Worm (Caenorhabditis elegans): ENCODE data around the gene Y48E1C.2.

DNA sequence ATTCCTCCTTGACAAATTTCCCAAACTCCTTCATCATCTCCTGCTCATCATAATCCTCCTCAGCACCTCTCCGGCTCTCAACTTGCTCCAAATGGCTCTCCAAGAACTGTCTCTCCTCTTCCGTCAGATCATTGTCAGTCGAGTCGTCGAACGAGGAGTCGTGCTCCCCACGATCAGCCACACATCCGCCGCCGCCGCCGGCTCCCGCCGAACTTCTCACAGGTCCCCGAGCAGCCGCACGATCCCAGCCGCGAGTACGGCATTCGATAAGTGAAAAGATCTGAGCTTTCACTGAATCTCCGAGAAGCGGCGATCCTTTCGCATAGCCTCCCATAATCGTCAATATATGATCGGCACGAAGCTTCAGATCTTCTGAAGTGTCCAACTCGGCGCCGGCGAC is 27.0 kb downstream of the Y48E1C.2 start:
- TF ChIP-seq him-1 (tag; optimal IDR thresholded peaks at IDR 0.05): no peak
- TF ChIP-seq W03F9.2 (tag; optimal IDR thresholded peaks at IDR 0.05): no peak
- no peak for TF ChIP-seq dao-5 (tag; optimal IDR thresholded peaks at IDR 0.05)

Measured in whole organism, L4/young adult.